Worm (Caenorhabditis elegans) whole organism, young adult: ENCODE results near the gene M02B7.2.
A peak's percentile ranks its signal among the peaks of the same experiment; 100 is the strongest.

Source experiments
- B0035.1 ChIP-seq: sonication (generic microtip); optimal IDR thresholded peaks from 2 replicates; lab custom pipeline; 2016; ENCODE audit warnings: missing genetic modification characterization, mild to moderate bottlenecking, missing compliant biosample characterization, missing genotype, missing genetic modification reagents
- C17E4.6 ChIP-seq: fragments of 200-800 bp; sonication (Bioruptor generic); IDR thresholded peaks from 2 replicates; pipeline ENCODE4 v1.3.6; 2022; ENCODE audit warnings: missing genetic modification reagents, missing genetic modification characterization, missing compliant biosample characterization
- D2030.7 ChIP-seq: fragments of 200-800 bp; sonication (Bioruptor generic); IDR thresholded peaks from 2 replicates; pipeline ENCODE4 v1.3.6; 2022; ENCODE audit warnings: missing genetic modification reagents, missing genetic modification characterization, missing compliant biosample characterization
- F10E7.11 ChIP-seq: sonication (generic microtip); optimal IDR thresholded peaks from 2 replicates; lab custom pipeline; 2017; ENCODE audit warnings: mild to moderate bottlenecking, missing genetic modification characterization, moderate library complexity, missing compliant biosample characterization
- F22D6.2 ChIP-seq: sonication (generic microtip); optimal IDR thresholded peaks from 2 replicates; lab custom pipeline; 2016; ENCODE audit warnings: mild to moderate bottlenecking, missing genetic modification characterization, missing compliant biosample characterization
- F23B12.7 ChIP-seq: sonication (generic microtip); optimal IDR thresholded peaks from 2 replicates; lab custom pipeline; 2017; ENCODE audit warnings: missing genetic modification characterization, mild to moderate bottlenecking, missing compliant biosample characterization, antibody characterized with exemption, moderate library complexity; ENCODE audit not compliant: insufficient read depth
- F33H1.4 ChIP-seq: fragments of 200-800 bp; sonication (Bioruptor generic); IDR thresholded peaks from 2 replicates; pipeline ENCODE4 v1.3.6; 2022; ENCODE audit warnings: missing genetic modification reagents, missing genetic modification characterization, missing compliant biosample characterization
- F39B2.1 ChIP-seq: fragments of 200-800 bp; sonication (Bioruptor generic); IDR thresholded peaks from 2 replicates; pipeline ENCODE4 v1.3.6; 2022; ENCODE audit warnings: missing genetic modification reagents, missing genetic modification characterization, missing compliant biosample characterization
- F52B5.7 ChIP-seq: sonication (generic microtip); optimal IDR thresholded peaks from 2 replicates; lab custom pipeline; 2016; ENCODE audit warnings: mild to moderate bottlenecking, missing genetic modification characterization, missing compliant biosample characterization
- F55B11.4 ChIP-seq: sonication (generic microtip); optimal IDR thresholded peaks from 2 replicates; lab custom pipeline; 2016; ENCODE audit warnings: missing compliant biosample characterization, missing genetic modification characterization, borderline replicate concordance; ENCODE audit not compliant: insufficient read depth
- F57C9.4 ChIP-seq: sonication (generic microtip); optimal IDR thresholded peaks from 2 replicates; lab custom pipeline; 2017; ENCODE audit warnings: mild to moderate bottlenecking, missing genetic modification characterization, missing compliant biosample characterization
- Y53F4B.3 ChIP-seq: fragments of 200-800 bp; sonication (Bioruptor generic); IDR thresholded peaks from 2 replicates; pipeline ENCODE4 v1.3.6; 2022; ENCODE audit warnings: missing genetic modification reagents, missing genetic modification characterization, missing compliant biosample characterization
- Y67H2A.10 ChIP-seq: fragments of 200-800 bp; sonication (Bioruptor generic); conservative IDR thresholded peaks from 2 replicates; pipeline ENCODE4 v1.3.6; 2022; ENCODE audit warnings: missing genetic modification reagents, missing genetic modification characterization, missing compliant biosample characterization
- Y79H2A.3 ChIP-seq: fragments of 200-800 bp; sonication (Bioruptor generic); conservative IDR thresholded peaks from 2 replicates; pipeline ENCODE4 v1.3.6; 2022; ENCODE audit warnings: missing genetic modification reagents, missing genetic modification characterization, missing compliant biosample characterization
- Y95B8A.8 ChIP-seq: fragments of 200-800 bp; sonication (Bioruptor generic); IDR thresholded peaks from 2 replicates; pipeline ENCODE4 v1.3.6; 2022; ENCODE audit warnings: missing genetic modification reagents, missing genetic modification characterization, missing compliant biosample characterization
- akir-1 ChIP-seq: fragments of 200-800 bp; sonication (Bioruptor generic); optimal IDR thresholded peaks from 2 replicates; lab custom pipeline; 2018; ENCODE audit warnings: mild to moderate bottlenecking, missing genetic modification characterization, moderate library complexity, missing compliant biosample characterization
- athp-1 ChIP-seq: sonication (generic microtip); optimal IDR thresholded peaks from 2 replicates; lab custom pipeline; 2017; ENCODE audit warnings: mild to moderate bottlenecking, missing genetic modification characterization, missing compliant biosample characterization
- bed-1 ChIP-seq: fragments of 200-800 bp; sonication (Bioruptor generic); IDR thresholded peaks from 2 replicates; pipeline ENCODE4 v1.3.6; 2022; ENCODE audit warnings: missing genetic modification reagents, missing genetic modification characterization, missing compliant biosample characterization
- ceh-100 ChIP-seq: fragments of 200-800 bp; sonication (Bioruptor generic); IDR thresholded peaks from 2 replicates; pipeline ENCODE4 v1.3.6; 2022; ENCODE audit warnings: missing genetic modification reagents, missing genetic modification characterization, missing compliant biosample characterization
- ceh-91 ChIP-seq: fragments of 200-800 bp; sonication (Bioruptor generic); IDR thresholded peaks from 2 replicates; pipeline ENCODE4 v1.3.6; 2022; ENCODE audit warnings: missing genetic modification reagents, missing genetic modification characterization, missing compliant biosample characterization
- dpff-1 ChIP-seq: sonication (generic microtip); optimal IDR thresholded peaks from 2 replicates; lab custom pipeline; 2017; ENCODE audit warnings: mild to moderate bottlenecking, missing genetic modification characterization, missing compliant biosample characterization
- dpl-1 ChIP-seq: fragments of 150-350 bp; optimal IDR thresholded peaks from 2 replicates; lab custom pipeline; 2014; ENCODE audit warnings: missing biosample characterization, missing genetic modification reagents, missing genetic modification characterization
- egrh-3 ChIP-seq: fragments of 200-800 bp; sonication (Bioruptor generic); IDR thresholded peaks from 2 replicates; pipeline ENCODE4 v1.3.6; 2022; ENCODE audit warnings: missing genetic modification reagents, missing genetic modification characterization, missing compliant biosample characterization
- ekl-4 ChIP-seq: fragments of 200-800 bp; sonication (Bioruptor generic); IDR thresholded peaks from 2 replicates; pipeline ENCODE4 v1.3.6; 2022; ENCODE audit warnings: missing genetic modification reagents, missing genetic modification characterization, missing compliant biosample characterization
- gei-17 ChIP-seq: fragments of 200-800 bp; sonication (Bioruptor generic); optimal IDR thresholded peaks from 2 replicates; lab custom pipeline; 2018; ENCODE audit warnings: mild to moderate bottlenecking, missing genetic modification characterization, missing compliant biosample characterization
- him-1 ChIP-seq: sonication (generic microtip); optimal IDR thresholded peaks from 2 replicates; lab custom pipeline; 2016; ENCODE audit warnings: missing genotype, missing genetic modification reagents, missing genetic modification characterization, missing compliant biosample characterization
- hlh-12 ChIP-seq: sonication (generic microtip); optimal IDR thresholded peaks from 2 replicates; lab custom pipeline; 2016; ENCODE audit warnings: missing genetic modification characterization, missing compliant biosample characterization
- lag-1 ChIP-seq: fragments of 200-800 bp; sonication (Bioruptor generic); IDR thresholded peaks from 2 replicates; pipeline ENCODE4 v1.3.6; 2022; ENCODE audit warnings: missing genetic modification reagents, missing genetic modification characterization, missing compliant biosample characterization
- let-526 ChIP-seq: fragments of 200-800 bp; sonication (Bioruptor generic); IDR thresholded peaks from 2 replicates; pipeline ENCODE4 v1.3.6; 2022; ENCODE audit warnings: missing genetic modification reagents, missing genetic modification characterization, missing compliant biosample characterization
- lin-40 ChIP-seq: sonication (generic microtip); optimal IDR thresholded peaks from 2 replicates; lab custom pipeline; 2016; ENCODE audit warnings: missing genetic modification characterization, mild to moderate bottlenecking, missing compliant biosample characterization, missing genotype, missing genetic modification reagents
- lsl-1 ChIP-seq: fragments of 200-800 bp; sonication (Bioruptor generic); optimal IDR thresholded peaks from 2 replicates; lab custom pipeline; 2018; ENCODE audit warnings: mild to moderate bottlenecking, missing genetic modification characterization, moderate library complexity, missing compliant biosample characterization
- madf-10 ChIP-seq: sonication (generic microtip); optimal IDR thresholded peaks from 2 replicates; lab custom pipeline; 2016; ENCODE audit warnings: mild to moderate bottlenecking, missing genetic modification characterization, missing compliant biosample characterization
- madf-6 ChIP-seq: fragments of 200-800 bp; sonication (Bioruptor generic); IDR thresholded peaks from 2 replicates; pipeline ENCODE4 v1.3.6; 2022; ENCODE audit warnings: missing genetic modification reagents, missing genetic modification characterization, missing compliant biosample characterization
- mes-4 ChIP-seq: sonication (generic microtip); optimal IDR thresholded peaks from 2 replicates; lab custom pipeline; 2016; ENCODE audit warnings: missing genotype, missing genetic modification characterization, missing compliant biosample characterization
- mxl-1 ChIP-seq: sonication (generic microtip); optimal IDR thresholded peaks from 2 replicates; lab custom pipeline; 2016; ENCODE audit warnings: missing genetic modification characterization, missing compliant biosample characterization
- nfyb-1 ChIP-seq: fragments of 200-800 bp; sonication (Bioruptor generic); IDR thresholded peaks from 2 replicates; pipeline ENCODE4 v1.3.6; 2022; ENCODE audit warnings: missing genetic modification reagents, missing genetic modification characterization, missing compliant biosample characterization
- nhr-120 ChIP-seq: fragments of 200-800 bp; sonication (Bioruptor generic); IDR thresholded peaks from 2 replicates; pipeline ENCODE4 v1.3.6; 2022; ENCODE audit warnings: missing genetic modification characterization, missing compliant biosample characterization
- nhr-27 ChIP-seq: fragments of 200-800 bp; sonication (Bioruptor generic); optimal IDR thresholded peaks from 2 replicates; lab custom pipeline; 2018; ENCODE audit warnings: mild to moderate bottlenecking, missing genetic modification characterization, moderate library complexity, missing compliant biosample characterization
- pbrm-1 ChIP-seq: fragments of 200-800 bp; sonication (Bioruptor generic); IDR thresholded peaks from 2 replicates; pipeline ENCODE4 v1.3.6; 2022; ENCODE audit warnings: missing genetic modification reagents, missing genetic modification characterization, missing compliant biosample characterization
- repo-1 ChIP-seq: sonication (generic microtip); optimal IDR thresholded peaks from 2 replicates; lab custom pipeline; 2017; ENCODE audit warnings: mild to moderate bottlenecking, missing genetic modification characterization, missing compliant biosample characterization
- rpc-1 ChIP-seq, 2 experiments: fragments of 150-350 bp in 1 of 2; sonication (generic microtip) in 1 of 2; optimal IDR thresholded peaks; 2 replicates each; lab custom pipeline; 2014 to 2018; ENCODE audit warnings: missing biosample characterization in 1 of 2, missing genetic modification characterization in 1 of 2, missing genetic modification reagents in 1 of 2, missing genotype in 1 of 2
- sdz-38 ChIP-seq: sonication (generic microtip); optimal IDR thresholded peaks from 2 replicates; lab custom pipeline; 2016; ENCODE audit warnings: missing genotype, missing genetic modification characterization, missing compliant biosample characterization
- tbp1 ChIP-seq: fragments of 200-800 bp; sonication (Bioruptor generic); optimal IDR thresholded peaks from 2 replicates; lab custom pipeline; 2018; ENCODE audit warnings: mild to moderate bottlenecking, missing genetic modification characterization, missing compliant biosample characterization
- tlf-1 ChIP-seq: fragments of 200-800 bp; sonication (Bioruptor generic); optimal IDR thresholded peaks from 2 replicates; lab custom pipeline; 2018; ENCODE audit warnings: mild to moderate bottlenecking, missing genetic modification characterization, missing compliant biosample characterization
- unc-62 ChIP-seq: fragments of 150-350 bp; optimal IDR thresholded peaks from 2 replicates; lab custom pipeline; 2014; ENCODE audit warnings: missing biosample characterization, missing genetic modification reagents, missing genetic modification characterization
- ztf-18 ChIP-seq: sonication (generic microtip); optimal IDR thresholded peaks from 2 replicates; lab custom pipeline; 2016; ENCODE audit warnings: missing genotype, mild to moderate bottlenecking, missing genetic modification characterization, missing compliant biosample characterization
- ztf-25 ChIP-seq: fragments of 200-800 bp; sonication (Bioruptor generic); IDR thresholded peaks from 2 replicates; pipeline ENCODE4 v1.3.6; 2022; ENCODE audit warnings: missing genetic modification reagents, missing genetic modification characterization, missing compliant biosample characterization
- ztf-26 ChIP-seq: sonication (generic microtip); optimal IDR thresholded peaks from 2 replicates; lab custom pipeline; 2017; ENCODE audit warnings: missing genetic modification characterization, missing compliant biosample characterization
- ztf-28 ChIP-seq: fragments of 200-800 bp; sonication (Bioruptor generic); IDR thresholded peaks from 2 replicates; pipeline ENCODE4 v1.3.6; 2022; ENCODE audit warnings: missing genetic modification reagents, missing genetic modification characterization, missing compliant biosample characterization
- ztf-6 ChIP-seq: fragments of 200-800 bp; sonication (Bioruptor generic); IDR thresholded peaks from 2 replicates; pipeline ENCODE4 v1.3.6; 2022; ENCODE audit warnings: missing genetic modification reagents, missing genetic modification characterization, missing compliant biosample characterization

M02B7.2 gene

DNA sequence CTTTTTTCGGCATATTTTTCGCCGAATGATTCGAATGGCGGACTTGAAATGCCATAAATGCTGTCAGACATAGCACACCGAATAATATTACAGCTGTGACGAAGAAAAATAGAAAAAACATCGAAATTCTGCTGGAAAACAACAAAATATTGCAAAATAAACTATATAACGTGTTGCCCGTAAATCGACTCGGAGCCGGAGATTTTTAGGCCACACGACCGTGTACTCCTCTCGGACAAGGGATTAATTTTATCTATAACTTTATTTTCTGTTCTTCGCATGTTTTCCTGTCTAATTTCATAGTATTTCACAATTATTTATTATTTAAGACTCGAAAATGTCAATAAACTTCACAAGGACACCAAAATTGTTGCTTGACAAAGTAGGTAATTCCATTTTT lies at the start of gene M02B7.2, which contains the start of gene algn-14 (continued):
- TF ChIP-seq F39B2.1 (GFP tag; lab: Robert Waterston, UW) (no peak), F55B11.4 (tag; lab: Kevin White, UChicago) (no peak), lin-40 (tag; lab: Kevin White, UChicago) (peak; percentile 40), nhr-27 (tag; lab: Kevin White, UChicago) (no peak), ceh-91 (GFP tag; lab: Robert Waterston, UW) (no peak), ztf-28 (GFP tag; lab: Robert Waterston, UW) (no peak), C17E4.6 (GFP tag; lab: Robert Waterston, UW) (no peak), rpc-1 (optimal IDR thresholded peaks at IDR 0.05; lab: Kevin White, UChicago) (no peak), rpc-1 (tag; optimal IDR thresholded peaks at IDR 0.05; lab: Kevin White, UChicago) (no peak), pbrm-1 (GFP tag; lab: Robert Waterston, UW) (no peak), F33H1.4 (GFP tag; lab: Robert Waterston, UW) (peak; percentile 31), repo-1 (tag; lab: Kevin White, UChicago) (no peak), bed-1 (no peak), athp-1 (tag; lab: Kevin White, UChicago) (no peak), Y53F4B.3 (GFP tag; lab: Robert Waterston, UW) (no peak), gei-17 (GFP tag; lab: Kevin White, UChicago) (no peak), sdz-38 (tag; lab: Kevin White, UChicago) (no peak), lag-1 (GFP tag; lab: Robert Waterston, UW) (no peak), nhr-120 (GFP tag; lab: Robert Waterston, UW) (no peak), madf-6 (GFP tag; lab: Robert Waterston, UW) (peak; percentile 63; the same call in 1 of the 2 replicates), nfyb-1 (GFP tag; lab: Robert Waterston, UW) (no peak), unc-62 (GFP tag; lab: Kevin White, UChicago) (no peak), dpff-1 (tag; lab: Kevin White, UChicago) (no peak), ztf-25 (0 out of 2 replicates have a peak, but pooled peaks have one; percentile 40), F52B5.7 (no peak), hlh-12 (tag; lab: Kevin White, UChicago) (no peak), ekl-4 (GFP tag; lab: Robert Waterston, UW) (no peak; the same call in 1 of the 2 replicates), ztf-18 (tag; lab: Kevin White, UChicago) (peak; percentile 12), him-1 (tag; lab: Kevin White, UChicago) (no peak), akir-1 (GFP tag; lab: Kevin White, UChicago) (no peak), madf-10 (tag; lab: Kevin White, UChicago) (no peak), mxl-1 (tag; lab: Kevin White, UChicago) (no peak), F10E7.11 (tag; lab: Kevin White, UChicago) (no peak), ceh-100 (GFP tag; lab: Robert Waterston, UW) (0 out of 2 replicates have a peak, but pooled peaks have one; percentile 44), F57C9.4 (tag; lab: Kevin White, UChicago) (no peak), ztf-26 (tag; lab: Kevin White, UChicago) (no peak), lsl-1 (peak; percentile 26), Y67H2A.10 (GFP tag; lab: Robert Waterston, UW) (no peak), dpl-1 (GFP tag; lab: Kevin White, UChicago) (no peak), F23B12.7 (tag; lab: Kevin White, UChicago) (peak; percentile 12), D2030.7 (GFP tag; lab: Robert Waterston, UW) (peak; percentile 23; the same call in 1 of the 2 replicates), B0035.1 (tag; lab: Kevin White, UChicago) (no peak), Y79H2A.3 (GFP tag; lab: Robert Waterston, UW) (0 out of 2 replicates have a peak, but pooled peaks have one; percentile 54), tlf-1 (GFP tag; lab: Kevin White, UChicago) (no peak), F22D6.2 (no peak), Y95B8A.8 (GFP tag; lab: Robert Waterston, UW) (no peak), let-526 (no peak), ztf-6 (no peak), egrh-3 (no peak), mes-4 (tag; lab: Kevin White, UChicago) (no peak), tbp1 (peak; percentile 19)
